Worm (Caenorhabditis elegans) whole organism, L4/young adult: ENCODE data around the gene tag-89.
"Not testable (repeated sequence)": the region's sequence is repeated elsewhere in the genome, so short reads cannot be mapped to it uniquely, and the experiment has no call there.

Experiments
- W03F9.2 ChIP-seq: fragments of 150-350 bp; optimal IDR thresholded peaks from 2 replicates; lab custom pipeline; 2014; ENCODE audit warnings: missing biosample characterization, missing genetic modification characterization
- dao-5 ChIP-seq: sonication (generic microtip); optimal IDR thresholded peaks from 2 replicates; lab custom pipeline; 2016; ENCODE audit warnings: missing genotype, missing genetic modification characterization, moderate library complexity, missing compliant biosample characterization
- him-1 ChIP-seq: sonication (generic microtip); optimal IDR thresholded peaks from 2 replicates; lab custom pipeline; 2016; ENCODE audit warnings: missing genotype, missing genetic modification reagents, missing genetic modification characterization, missing compliant biosample characterization

The tag-89 gene

DNA sequence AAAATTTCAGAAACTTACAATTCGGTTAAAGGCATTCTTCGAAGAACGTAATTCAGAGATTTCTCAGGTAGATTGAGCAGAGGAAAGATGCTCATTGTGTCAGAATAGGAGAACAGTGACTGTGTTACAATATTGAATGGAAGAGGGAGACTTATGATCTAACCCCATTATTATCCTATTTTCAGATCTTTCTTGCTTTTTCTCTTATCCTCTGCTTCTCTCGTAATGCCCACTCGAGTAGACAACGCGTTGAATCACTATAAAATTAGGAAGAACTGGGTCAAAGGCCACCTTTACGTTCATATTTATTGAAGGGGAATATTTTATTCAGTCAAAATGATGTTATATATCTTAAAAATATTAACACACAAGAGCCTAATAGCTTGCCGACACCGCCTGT lies 15.1 kb upstream of the tag-89 start, which contains the start of gene fbxb-76:
Gene fbxb-76, minus strand, starts transcription at position 101 of the 400 bp plus-strand sequence.
- no peak for TF ChIP-seq him-1 (tag; lab: Kevin White, UChicago)
- no peak for TF ChIP-seq dao-5 (tag; lab: Kevin White, UChicago)
- TF ChIP-seq W03F9.2 (tag; lab: Kevin White, UChicago) = no peak

DNA sequence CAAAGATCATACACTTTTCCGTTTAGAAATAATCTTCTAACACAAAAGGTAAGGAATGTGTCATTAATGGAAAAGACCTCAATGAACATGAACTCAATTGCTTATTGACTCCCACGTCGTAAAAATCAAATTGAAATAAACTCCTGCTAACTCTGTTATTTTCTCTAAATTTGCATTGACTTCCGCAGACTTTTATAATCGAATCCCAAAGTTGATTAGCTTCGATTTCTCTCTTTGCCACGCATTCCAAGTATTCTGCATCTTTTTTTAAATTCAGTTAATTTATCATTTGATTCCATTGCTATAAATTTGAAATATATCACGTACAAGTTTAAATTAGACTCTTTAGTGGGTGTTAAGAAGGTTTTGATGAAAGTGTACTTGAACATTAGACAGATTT lies 5.7 kb upstream of the tag-89 start:
- TF ChIP-seq dao-5 (tag; lab: Kevin White, UChicago) = no peak
- TF ChIP-seq W03F9.2 (tag; lab: Kevin White, UChicago) = no peak
- TF ChIP-seq him-1 (tag; lab: Kevin White, UChicago) = no peak

- TF ChIP-seq him-1, W03F9.2, dao-5 (tag; lab: Kevin White, UChicago): not testable (repeated sequence)
Measured at ce11 chrIV:11398267-11398825, 4.0 kb downstream of the tag-89 start, which contains the start of gene dsl-6. Gene dsl-6, minus strand, starts transcription at chrIV:11398317.

DNA sequence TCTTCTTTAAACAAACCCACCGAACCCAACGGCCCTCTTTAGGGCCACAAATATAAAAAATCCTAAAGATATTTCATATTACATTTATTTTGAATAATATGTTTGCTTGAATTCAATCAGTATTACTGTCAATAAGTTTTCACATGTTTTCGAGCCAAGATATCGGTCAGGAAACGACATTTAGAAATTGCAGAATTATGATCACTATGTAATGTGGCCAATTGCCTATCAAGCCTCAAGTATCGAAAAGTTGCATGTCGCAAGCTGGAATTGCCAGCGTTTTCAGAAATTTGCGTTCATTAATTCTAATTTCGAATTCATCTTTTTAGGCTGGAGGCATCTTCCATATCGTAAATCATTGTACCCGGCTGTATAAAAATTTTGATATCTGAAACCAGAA lies 7.1 kb downstream of the tag-89 start:
- TF ChIP-seq W03F9.2 (tag; lab: Kevin White, UChicago) = no peak
- no peak for TF ChIP-seq dao-5 (tag; lab: Kevin White, UChicago)
- TF ChIP-seq him-1 (tag; lab: Kevin White, UChicago) = no peak

- TF ChIP-seq dao-5 (tag; lab: Kevin White, UChicago) = no peak
- TF ChIP-seq him-1 (tag; lab: Kevin White, UChicago) = no peak
- TF ChIP-seq W03F9.2 (tag; lab: Kevin White, UChicago) = peak; percentile 8
Measured at ce11 chrIV:11403288-11403991, 9.1 kb downstream of the tag-89 start, which contains the start of the genes memi-3 and cyp-31A2. Gene memi-3, minus strand, starts transcription at chrIV:11403338. Gene cyp-31A2, plus strand, starts transcription at chrIV:11403961.

ce11 chrIV:11406744-11407690 lies 12.7 kb downstream of the tag-89 start, which contains the start of the genes his-63 and his-64:
Gene his-63, minus strand, starts transcription at chrIV:11406861.
Gene his-64, plus strand, starts transcription at chrIV:11407116.
- not testable (repeated sequence) for TF ChIP-seq him-1, dao-5, W03F9.2 (tag; lab: Kevin White, UChicago)

DNA sequence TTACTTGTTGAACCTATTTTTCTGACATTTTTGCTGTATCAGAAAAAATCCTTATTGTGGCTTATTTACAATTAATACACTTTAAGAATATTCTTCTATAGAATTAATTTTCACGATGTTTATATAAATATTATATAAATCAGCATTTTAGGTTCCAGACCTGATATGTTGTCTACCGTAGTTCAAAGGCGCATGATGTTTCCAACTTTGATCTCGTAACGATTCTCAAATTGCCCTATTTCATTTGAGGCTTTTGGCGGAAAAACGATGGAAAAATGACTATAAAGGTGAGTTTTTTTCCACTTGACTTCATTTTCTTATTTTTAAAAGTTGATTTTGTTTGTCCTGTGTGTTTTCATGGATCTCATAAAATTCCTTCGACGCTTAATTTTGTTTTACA lies 15.7 kb downstream of the tag-89 start, which contains the start of gene gfat-2:
Gene gfat-2, plus strand, starts transcription at position 145 of the 400 bp plus-strand sequence.
- no peak for TF ChIP-seq W03F9.2 (tag; lab: Kevin White, UChicago)
- TF ChIP-seq him-1 (tag; lab: Kevin White, UChicago) = no peak
- TF ChIP-seq dao-5 (tag; lab: Kevin White, UChicago) = no peak

DNA sequence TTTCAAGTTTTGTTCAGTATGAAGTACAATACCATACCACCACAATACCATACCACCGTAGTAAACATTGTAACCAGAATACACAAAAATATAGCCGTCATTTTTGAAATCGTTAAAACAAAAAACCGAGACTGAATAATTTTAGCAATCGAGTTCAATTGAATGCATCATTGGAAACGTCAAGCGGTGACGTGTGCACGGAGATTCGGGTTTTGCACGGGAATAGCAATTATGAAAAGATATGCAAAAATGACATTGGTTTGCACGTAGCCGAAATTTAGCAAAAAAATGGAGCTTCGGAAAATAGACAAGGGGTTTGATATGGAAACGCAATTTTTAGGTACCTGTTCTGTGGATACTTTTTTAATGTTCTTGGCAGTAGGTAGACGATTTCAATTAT lies 20.6 kb downstream of the tag-89 start, which contains the start of gene F22B3.10:
Gene F22B3.10, minus strand, starts transcription at position 101 of the 400 bp plus-strand sequence.
- no peak for TF ChIP-seq W03F9.2 (tag; lab: Kevin White, UChicago)
- no peak for TF ChIP-seq dao-5 (tag; lab: Kevin White, UChicago)
- TF ChIP-seq him-1 (tag; lab: Kevin White, UChicago) = no peak

DNA sequence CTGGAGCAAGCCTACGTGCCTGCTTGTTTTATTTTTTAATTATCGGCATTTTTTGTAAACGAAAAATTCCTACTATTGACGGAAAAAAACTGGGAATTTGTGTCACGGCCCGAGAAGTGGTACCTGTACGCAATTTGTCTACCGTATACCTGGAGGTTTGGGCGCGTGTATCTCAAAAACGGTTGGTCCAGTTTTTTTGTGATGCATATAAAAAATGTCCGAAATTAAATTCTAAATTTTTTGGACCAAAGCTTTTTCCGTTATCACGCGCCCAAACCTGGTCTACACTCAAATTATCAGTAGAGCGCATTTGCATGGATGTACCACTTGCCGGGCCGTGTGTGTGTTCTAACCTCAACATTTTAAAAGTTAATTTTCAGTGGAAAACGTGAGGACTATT lies 22.4 kb downstream of the tag-89 start, which contains the start of gene F22B3.5:
Gene F22B3.5, minus strand, starts transcription at position 101 of the 400 bp plus-strand sequence.
- not testable (repeated sequence) for TF ChIP-seq him-1, W03F9.2, dao-5 (tag; lab: Kevin White, UChicago)

ce11 chrIV:11421696-11422095 lies 27.4 kb downstream of the tag-89 start, which contains the start of gene F22B3.7:
Gene F22B3.7, minus strand, starts transcription at chrIV:11421796.
- TF ChIP-seq W03F9.2 (tag; lab: Kevin White, UChicago) = no peak
- no peak for TF ChIP-seq dao-5 (tag; lab: Kevin White, UChicago)
- no peak for TF ChIP-seq him-1 (tag; lab: Kevin White, UChicago)

DNA sequence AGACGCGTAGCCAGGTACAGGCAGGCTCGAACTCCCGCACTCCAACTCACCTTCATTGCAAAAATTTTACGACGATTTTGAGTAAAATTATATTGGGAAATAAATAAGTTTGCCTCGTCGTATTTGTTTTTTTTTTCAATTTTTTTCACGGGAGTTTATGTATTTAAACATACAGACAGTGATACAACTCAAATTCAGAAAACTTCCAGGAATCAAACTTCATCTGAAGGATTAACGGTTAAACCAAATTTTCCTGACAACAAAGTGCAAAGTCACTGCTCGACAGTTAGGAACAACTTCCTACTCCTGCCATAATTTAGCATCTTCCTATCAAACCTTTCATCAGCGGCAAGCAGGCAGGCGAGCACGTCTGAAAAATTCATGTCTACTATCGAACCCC lies 30.5 kb downstream of the tag-89 start, which contains the start of gene F22B3.8:
Gene F22B3.8, minus strand, starts transcription at position 101 of the 400 bp plus-strand sequence.
- TF ChIP-seq W03F9.2 (tag; lab: Kevin White, UChicago) (no peak), him-1 (tag; lab: Kevin White, UChicago) (no peak), dao-5 (tag; lab: Kevin White, UChicago) (no peak)

ce11 chrIV:11425442-11425841 lies 31.1 kb downstream of the tag-89 start, which contains the start of gene kin-4:
Gene kin-4, plus strand, starts transcription at chrIV:11425742.
- TF ChIP-seq him-1 (tag; lab: Kevin White, UChicago) (no peak), dao-5 (tag; lab: Kevin White, UChicago) (no peak), W03F9.2 (tag; lab: Kevin White, UChicago) (no peak)
